Fruit fly (Drosophila melanogaster) whole organism, pupa: ENCODE data around the gene CG17593.

Experiments
- CG10348 ChIP-seq: fragments of 200-800 bp; sonication (Bioruptor generic); IDR thresholded peaks from 2 replicates; pipeline ENCODE4 v1.3.6; 2022; ENCODE audit warnings: missing biosample characterization, missing genetic modification characterization
- CG12605 ChIP-seq: fragments of 200-800 bp; sonication (Bioruptor generic); IDR thresholded peaks from 2 replicates; pipeline ENCODE4 v1.3.6; 2022; ENCODE audit warnings: missing biosample characterization, missing genetic modification characterization
- CG13204 ChIP-seq: fragments of 200-800 bp; sonication (Bioruptor generic); optimal IDR thresholded peaks from 2 replicates; lab custom pipeline; 2018; ENCODE audit warnings: missing biosample characterization, mild to moderate bottlenecking, missing genetic modification characterization, moderate library complexity
- CG14655 ChIP-seq: fragments of 200-800 bp; sonication (Bioruptor generic); optimal IDR thresholded peaks from 3 replicates; lab custom pipeline; 2017; ENCODE audit warnings: mild to moderate bottlenecking, missing biosample characterization, missing genetic modification reagents, missing genetic modification characterization
- CG15710 ChIP-seq: fragments of 200-800 bp; sonication (Bioruptor generic); optimal IDR thresholded peaks from 2 replicates; lab custom pipeline; 2018; ENCODE audit warnings: missing biosample characterization, mild to moderate bottlenecking, missing genetic modification characterization, moderate library complexity
- CG17806 ChIP-seq: fragments of 200-800 bp; sonication (Bioruptor generic); optimal IDR thresholded peaks from 2 replicates; lab custom pipeline; 2018; ENCODE audit warnings: missing biosample characterization, mild to moderate bottlenecking, missing genetic modification characterization, moderate library complexity
- CG32121 ChIP-seq: fragments of 200-800 bp; sonication (Bioruptor generic); IDR thresholded peaks from 2 replicates; pipeline ENCODE4 v1.3.6; 2022; ENCODE audit warnings: missing biosample characterization, missing genetic modification characterization
- CG34367 ChIP-seq: fragments of 200-800 bp; sonication (Bioruptor generic); optimal IDR thresholded peaks from 2 replicates; lab custom pipeline; 2018; ENCODE audit warnings: missing biosample characterization, mild to moderate bottlenecking, missing genetic modification characterization
- CG4496 ChIP-seq: fragments of 200-800 bp; sonication (Bioruptor generic); IDR thresholded peaks from 3 replicates; pipeline ENCODE4 v1.3.6; 2022; ENCODE audit warnings: missing biosample characterization, missing genetic modification characterization
- CG8159 ChIP-seq: fragments of 200-800 bp; sonication (Bioruptor generic); optimal IDR thresholded peaks from 3 replicates; lab custom pipeline; 2018; ENCODE audit warnings: missing biosample characterization, mild to moderate bottlenecking, missing genetic modification characterization, moderate library complexity
- CG8301 ChIP-seq: fragments of 200-800 bp; sonication (Bioruptor generic); optimal IDR thresholded peaks from 2 replicates; lab custom pipeline; 2018; ENCODE audit warnings: missing biosample characterization, mild to moderate bottlenecking, missing genetic modification characterization
- CG9948 ChIP-seq: fragments of 200-800 bp; sonication (Bioruptor generic); optimal IDR thresholded peaks from 2 replicates; lab custom pipeline; 2018; ENCODE audit warnings: missing biosample characterization, mild to moderate bottlenecking, missing genetic modification characterization, moderate library complexity
- D1 ChIP-seq: fragments of 200-800 bp; sonication (Bioruptor generic); optimal IDR thresholded peaks from 2 replicates; lab custom pipeline; 2018; ENCODE audit warnings: missing biosample characterization, mild to moderate bottlenecking, missing genetic modification characterization, moderate library complexity
- EcR ChIP-seq: fragments of 200-800 bp; sonication (Bioruptor generic); optimal IDR thresholded peaks from 3 replicates; lab custom pipeline; 2019; ENCODE audit warnings: missing biosample characterization, missing genetic modification characterization, mild to moderate bottlenecking, moderate library complexity, missing genetic modification reagents
- Ets98B ChIP-seq: fragments of 200-800 bp; sonication (Bioruptor generic); IDR thresholded peaks from 2 replicates; pipeline ENCODE4 v1.3.6; 2022; ENCODE audit warnings: missing biosample characterization, missing genetic modification characterization
- Pif1A ChIP-seq: fragments of 200-800 bp; sonication (Bioruptor generic); optimal IDR thresholded peaks from 3 replicates; lab custom pipeline; 2016; ENCODE audit warnings: missing biosample characterization, missing genetic modification characterization
- Pif1B ChIP-seq: fragments of 200-800 bp; sonication (Bioruptor generic); optimal IDR thresholded peaks from 3 replicates; lab custom pipeline; 2016; ENCODE audit warnings: missing biosample characterization, missing genetic modification characterization
- Snoo ChIP-seq: fragments of 200-800 bp; sonication (Bioruptor generic); optimal IDR thresholded peaks from 3 replicates; lab custom pipeline; 2017; ENCODE audit warnings: missing biosample characterization, mild to moderate bottlenecking, missing genetic modification characterization, inconsistent platforms
- fd96Ca ChIP-seq: fragments of 200-800 bp; sonication (Bioruptor generic); IDR thresholded peaks from 3 replicates; pipeline ENCODE4 v1.3.6; 2022; ENCODE audit warnings: missing biosample characterization, missing genetic modification characterization
- gl ChIP-seq: fragments of 200-800 bp; sonication (Bioruptor generic); optimal IDR thresholded peaks from 2 replicates; lab custom pipeline; 2018; ENCODE audit warnings: missing biosample characterization, mild to moderate bottlenecking, missing genetic modification characterization
- rn ChIP-seq: fragments of 200-800 bp; sonication (Bioruptor generic); IDR thresholded peaks from 2 replicates; pipeline ENCODE4 v1.3.6; 2022; ENCODE audit warnings: missing biosample characterization, missing genetic modification characterization

Gene CG17593

dm6 chr2L:3475948-3476347, 38.7 kb upstream of the CG17593 start:
- TF ChIP-seq CG17806 (tag; lab: Kevin White, UChicago), result no peak
- TF ChIP-seq rn, result no peak
- no peak for TF ChIP-seq CG12605 (GFP tag; lab: Robert Waterston, UW)
- TF ChIP-seq Pif1B (GFP tag; lab: Kevin White, UChicago), result no peak
- TF ChIP-seq CG8159 (tag; lab: Kevin White, UChicago), result no peak
- no peak for TF ChIP-seq CG32121
- TF ChIP-seq CG10348, result no peak
- TF ChIP-seq CG14655, result no peak
- TF ChIP-seq CG13204, result no peak
- TF ChIP-seq EcR, result no peak
- TF ChIP-seq CG34367, result no peak
- TF ChIP-seq CG4496 (GFP tag; lab: Robert Waterston, UW), result no peak
- no peak for TF ChIP-seq Pif1A (GFP tag; lab: Kevin White, UChicago)
- TF ChIP-seq D1 (tag; lab: Kevin White, UChicago), result no peak
- no peak for TF ChIP-seq CG9948
- TF ChIP-seq CG15710, result no peak
- no peak for TF ChIP-seq CG8301 (tag; lab: Kevin White, UChicago)
- TF ChIP-seq, all 21 proteins: peak for 0

dm6 chr2L:3476399-3477056, 38.1 kb upstream of the CG17593 start:
- TF ChIP-seq D1 (tag; lab: Kevin White, UChicago), result no peak
- 0 out of 3 replicates have a peak, but pooled peaks have one; percentile 6 for TF ChIP-seq CG4496 (GFP tag; lab: Robert Waterston, UW)
- no peak for TF ChIP-seq CG8301 (tag; lab: Kevin White, UChicago)

dm6 chr2L:3477057-3477755, 37.5 kb upstream of the CG17593 start:
- TF ChIP-seq CG12605 (GFP tag; lab: Robert Waterston, UW), result no peak
- TF ChIP-seq CG8159 (tag; lab: Kevin White, UChicago), result peak; percentile 4
- no peak for TF ChIP-seq CG8301 (tag; lab: Kevin White, UChicago)
- TF ChIP-seq Snoo (tag; lab: Kevin White, UChicago), result no peak
- TF ChIP-seq CG34367, result no peak
- TF ChIP-seq CG15710, result no peak
- no peak for TF ChIP-seq CG10348
- no peak; the same call in 1 of the 2 replicates for TF ChIP-seq CG32121
- TF ChIP-seq CG4496 (GFP tag; lab: Robert Waterston, UW), result peak; percentile 28; the same call in 1 of the 3 replicates

dm6 chr2L:3478034-3478880, 36.4 kb upstream of the CG17593 start, which contains the start of gene Thor:
Gene Thor (plus strand): TSS chr2L:3478434.
- TF ChIP-seq CG14655 (no peak), CG8301 (tag; lab: Kevin White, UChicago) (peak; percentile 12), CG4496 (GFP tag; lab: Robert Waterston, UW) (peak; percentile 67; the same call in 2 of the 3 replicates), CG9948 (no peak), D1 (tag; lab: Kevin White, UChicago) (no peak), Pif1B (GFP tag; lab: Kevin White, UChicago) (no peak), CG12605 (GFP tag; lab: Robert Waterston, UW) (0 out of 2 replicates have a peak, but pooled peaks have one; percentile 27), gl (tag; lab: Kevin White, UChicago) (peak; percentile 47), EcR (peak; percentile 56), rn (no peak), Snoo (tag; lab: Kevin White, UChicago) (peak; percentile 60), Pif1A (GFP tag; lab: Kevin White, UChicago) (peak; percentile 30), CG15710 (no peak), Ets98B (GFP tag; lab: Robert Waterston, UW) (peak; percentile 54; the same call in 1 of the 2 replicates), CG32121 (peak; percentile 53), CG10348 (no peak), CG8159 (tag; lab: Kevin White, UChicago) (peak; percentile 6), CG13204 (peak; percentile 45), CG34367 (no peak), fd96Ca (GFP tag; lab: Robert Waterston, UW) (peak; percentile 50; the same call in 1 of the 3 replicates), CG17806 (tag; lab: Kevin White, UChicago) (no peak)

- TF ChIP-seq EcR, result peak; percentile 17
- TF ChIP-seq CG15710, result no peak
- TF ChIP-seq gl (tag; lab: Kevin White, UChicago), result no peak
- TF ChIP-seq CG34367, result no peak
Observed at dm6 chr2L:3479697-3480442, 34.8 kb upstream of the CG17593 start.
